Fruit fly (Drosophila melanogaster): ENCODE results near the gene CG8360.

dm6 chr2L:8204996-8205567 lies 7.7 kb upstream of the CG8360 start, which contains the start of gene SLC5A11:
- peak; percentile 89 for TF ChIP-seq fd59A (GFP tag; optimal IDR thresholded peaks at IDR 0.05)
- peak; percentile 93 for TF ChIP-seq pdm3 (GFP tag; optimal IDR thresholded peaks at IDR 0.05)
- TF ChIP-seq Ets21C (GFP tag; optimal IDR thresholded peaks at IDR 0.05) = no peak
- peak; percentile 100 for TF ChIP-seq CG6163 (GFP tag; IDR thresholded peaks at IDR 0.05)
- peak; percentile 100 for TF ChIP-seq svp (GFP tag)
- TF ChIP-seq Eip78C (GFP tag) = peak; percentile 100
- TF ChIP-seq OdsH (GFP tag; optimal IDR thresholded peaks at IDR 0.05) = peak; percentile 97
- peak; percentile 94 for TF ChIP-seq Sox102F (GFP tag; optimal IDR thresholded peaks at IDR 0.05)
- peak; percentile 100 for TF ChIP-seq CG15336 (GFP tag; IDR thresholded peaks at IDR 0.05)
- TF ChIP-seq net (GFP tag; optimal IDR thresholded peaks at IDR 0.05) = peak; percentile 100
- peak; percentile 95 for TF ChIP-seq CG10631 (GFP tag; optimal IDR thresholded peaks at IDR 0.05)
- peak; percentile 97 for TF ChIP-seq CG11762 (GFP tag; optimal IDR thresholded peaks at IDR 0.05; ENCODE audit: insufficient read depth)
- TF ChIP-seq CG16779 (tag; optimal IDR thresholded peaks at IDR 0.05) = peak; percentile 91

Data from whole organism, prepupa.